Fruit fly (Drosophila melanogaster): ENCODE results near the gene CG10366.
A peak's percentile ranks its signal among the peaks of the same experiment; 100 is the strongest.

The CG10366 gene

DNA sequence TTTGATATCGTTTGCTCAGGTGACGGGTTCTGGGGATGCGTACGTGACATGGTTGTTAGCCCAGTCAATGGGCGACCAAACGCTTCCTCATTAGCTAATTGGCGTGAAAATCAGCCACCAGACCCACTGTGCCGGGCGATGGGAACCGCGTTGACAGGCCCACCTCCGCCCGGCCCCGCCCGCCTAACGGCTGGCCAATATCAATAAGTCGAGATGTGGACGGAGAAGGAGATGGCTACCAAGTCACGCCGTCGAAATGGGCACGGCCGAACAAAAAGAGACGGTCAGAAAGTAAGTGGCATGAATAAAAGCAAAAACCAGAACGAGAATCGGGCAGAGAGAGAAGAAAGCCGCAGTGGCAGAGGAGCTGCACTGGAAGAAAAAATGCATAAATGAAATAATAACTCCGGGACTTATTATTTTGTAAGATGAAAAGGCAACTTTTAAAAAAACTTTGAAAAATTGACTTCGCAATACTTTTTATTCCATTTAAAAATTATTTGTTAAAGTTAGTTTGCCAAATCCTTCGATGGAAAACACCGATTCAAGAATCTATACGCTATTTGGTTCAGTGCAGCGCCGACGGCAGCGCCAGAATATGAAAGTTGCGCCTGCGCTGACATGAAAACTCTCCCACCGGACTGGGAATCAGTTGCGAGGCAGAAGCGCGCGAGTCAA, 46.1 kb upstream of the CG10366 start, which contains the start of gene CG13082 (continued):
- TF ChIP-seq ci (GFP tag; IDR thresholded peaks at IDR 0.05) (peak; percentile 54; the same call in 2 of the 3 replicates), CG7928 (GFP tag; optimal IDR thresholded peaks at IDR 0.05) (no peak), E2f1 (GFP tag; IDR thresholded peaks at IDR 0.05) (no peak), az2 (GFP tag; optimal IDR thresholded peaks at IDR 0.05) (peak; percentile 53), Hsf (GFP tag; optimal IDR thresholded peaks at IDR 0.05) (peak; percentile 51), Meics (GFP tag; optimal IDR thresholded peaks at IDR 0.05) (no peak), D19A (tag; optimal IDR thresholded peaks at IDR 0.05) (peak; percentile 62), sc (optimal IDR thresholded peaks at IDR 0.05) (no peak), sc (GFP tag; optimal IDR thresholded peaks at IDR 0.05) (peak; percentile 61), CG7839 (tag; optimal IDR thresholded peaks at IDR 0.05) (peak; percentile 59), gsb-n (tag; optimal IDR thresholded peaks at IDR 0.05) (peak; percentile 77), org-1 (GFP tag; optimal IDR thresholded peaks at IDR 0.05) (no peak), peb (GFP tag; IDR thresholded peaks at IDR 0.05) (0 out of 2 replicates have a peak, but pooled peaks have one; percentile 38), lbe (GFP tag; optimal IDR thresholded peaks at IDR 0.05) (peak; percentile 62), CG17802 (tag; optimal IDR thresholded peaks at IDR 0.05) (peak; percentile 30), hth (optimal IDR thresholded peaks at IDR 0.05) (no peak), CG33557 (GFP tag; optimal IDR thresholded peaks at IDR 0.05) (peak; percentile 57), hb (GFP tag; IDR thresholded peaks at IDR 0.05; ENCODE audit: partially characterized antibody) (no peak), Xrp1 (GFP tag; IDR thresholded peaks at IDR 0.05) (peak; percentile 81), CG18599 (GFP tag; optimal IDR thresholded peaks at IDR 0.05) (peak; percentile 30), grau (tag; optimal IDR thresholded peaks at IDR 0.05) (peak; percentile 57), Sry-β (GFP tag; optimal IDR thresholded peaks at IDR 0.05) (peak; percentile 1), CG7556 (GFP tag; optimal IDR thresholded peaks at IDR 0.05) (peak; percentile 45), Oli (tag; optimal IDR thresholded peaks at IDR 0.05) (peak; percentile 50), CG16815 (GFP tag; optimal IDR thresholded peaks at IDR 0.05) (peak; percentile 36), CG12219 (GFP tag; optimal IDR thresholded peaks at IDR 0.05) (peak; percentile 2), lilli (GFP tag; optimal IDR thresholded peaks at IDR 0.05) (peak; percentile 29), klu (GFP tag; IDR thresholded peaks at IDR 0.05) (no peak), Sox100B (GFP tag; optimal IDR thresholded peaks at IDR 0.05) (peak; percentile 48), Med (GFP tag) (peak; percentile 50), kay (GFP tag; optimal IDR thresholded peaks at IDR 0.05) (no peak), ranshi (GFP tag; IDR thresholded peaks at IDR 0.05) (0 out of 2 replicates have a peak, but pooled peaks have one; percentile 6), sens-2 (GFP tag; IDR thresholded peaks at IDR 0.05) (no peak), CG8388 (GFP tag; optimal IDR thresholded peaks at IDR 0.05) (peak; percentile 69), Camta (GFP tag; optimal IDR thresholded peaks at IDR 0.05) (peak; percentile 50), CG2116 (GFP tag; optimal IDR thresholded peaks at IDR 0.05) (no peak), CG30403 (GFP tag; optimal IDR thresholded peaks at IDR 0.05) (peak; percentile 63), al (GFP tag; IDR thresholded peaks at IDR 0.05) (no peak), nerfin-1 (tag; optimal IDR thresholded peaks at IDR 0.05) (peak; percentile 48), pzg (GFP tag; optimal IDR thresholded peaks at IDR 0.05) (no peak), CG13775 (GFP tag; optimal IDR thresholded peaks at IDR 0.05) (peak; percentile 54), zfh1 (GFP tag; IDR thresholded peaks at IDR 0.05) (peak; percentile 65)

Data from whole organism, embryonic.